Fruit fly (Drosophila melanogaster): ENCODE measurements around the gene Nprl2.

Gene Nprl2

DNA sequence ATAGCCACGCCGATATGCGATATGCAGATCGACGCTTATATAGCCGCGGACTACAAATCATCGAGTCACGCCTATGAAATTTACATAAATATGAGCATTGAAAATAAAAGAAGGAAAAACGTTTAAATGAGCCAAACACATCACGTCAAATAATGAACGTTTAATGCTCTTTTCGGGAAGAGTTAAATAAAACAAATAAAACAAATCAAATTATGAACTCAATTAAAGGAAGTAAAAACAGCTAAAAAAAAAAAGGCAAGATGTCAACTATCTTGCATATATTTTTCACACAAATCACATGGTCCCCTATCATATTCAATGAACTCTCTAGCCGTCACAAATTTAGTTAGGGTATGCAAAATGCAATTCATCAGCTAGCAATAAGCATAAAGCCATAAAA lies 16.5 kb downstream of the Nprl2 start (continued):
- TF ChIP-seq CG13424 (tag; optimal IDR thresholded peaks at IDR 0.05): peak; percentile 40
- no peak for TF ChIP-seq CG9609 (GFP tag; optimal IDR thresholded peaks at IDR 0.05)
- TF ChIP-seq ATbp (GFP tag; optimal IDR thresholded peaks at IDR 0.05): no peak
- TF ChIP-seq cg (GFP tag; optimal IDR thresholded peaks at IDR 0.05): no peak
- TF ChIP-seq yki (optimal IDR thresholded peaks at IDR 0.05): no peak
- no peak for TF ChIP-seq exex (tag; optimal IDR thresholded peaks at IDR 0.05)
- TF ChIP-seq ap (GFP tag; IDR thresholded peaks at IDR 0.05): 0 out of 2 replicates have a peak, but pooled peaks have one; percentile 27
- TF ChIP-seq cad (GFP tag; optimal IDR thresholded peaks at IDR 0.05): no peak
- peak; percentile 17 for TF ChIP-seq Sox100B (GFP tag; optimal IDR thresholded peaks at IDR 0.05)
- TF ChIP-seq seq (GFP tag; IDR thresholded peaks at IDR 0.05): no peak
- 0 out of 2 replicates have a peak, but pooled peaks have one; percentile 28 for TF ChIP-seq Xrp1 (GFP tag; IDR thresholded peaks at IDR 0.05)
- no peak for TF ChIP-seq pan (optimal IDR thresholded peaks at IDR 0.05)
- TF ChIP-seq pan (GFP tag; optimal IDR thresholded peaks at IDR 0.05 in 1 of 2, IDR thresholded peaks at IDR 0.05 in 1 of 2): peak in 1 of 2 experiments; percentile 26
- peak; percentile 21 for TF ChIP-seq grau (tag; optimal IDR thresholded peaks at IDR 0.05)
- TF ChIP-seq pb (GFP tag; optimal IDR thresholded peaks at IDR 0.05): no peak
- TF ChIP-seq Ada2b (GFP tag; IDR thresholded peaks at IDR 0.05): peak; percentile 20; the same call in 1 of the 2 replicates
- no peak for TF ChIP-seq ems (GFP tag; optimal IDR thresholded peaks at IDR 0.05)
- no peak for TF ChIP-seq sisA (GFP tag; IDR thresholded peaks at IDR 0.05)
- peak; percentile 29 for TF ChIP-seq nmo (GFP tag; optimal IDR thresholded peaks at IDR 0.05)
- TF ChIP-seq Sox102F (GFP tag; optimal IDR thresholded peaks at IDR 0.05): peak; percentile 66
- TF ChIP-seq Dp (GFP tag; optimal IDR thresholded peaks at IDR 0.05): no peak
- peak; percentile 51; the same call in 1 of the 3 replicates for TF ChIP-seq tgo (GFP tag; IDR thresholded peaks at IDR 0.05)
- no peak for TF ChIP-seq wor (GFP tag; IDR thresholded peaks at IDR 0.05)
- TF ChIP-seq esg (GFP tag; conservative IDR thresholded peaks at IDR 0.05): 0 out of 2 replicates have a peak, but pooled peaks have one; percentile 6
- no peak for TF ChIP-seq chn (GFP tag; optimal IDR thresholded peaks at IDR 0.05)
- no peak for TF ChIP-seq CG3995 (GFP tag; optimal IDR thresholded peaks at IDR 0.05)
- TF ChIP-seq eyg (GFP tag; optimal IDR thresholded peaks at IDR 0.05): no peak
- no peak for TF ChIP-seq CG14860 (GFP tag; IDR thresholded peaks at IDR 0.05; ENCODE audit: partially characterized antibody)
- TF ChIP-seq psq (GFP tag; optimal IDR thresholded peaks at IDR 0.05): no peak
- no peak for TF ChIP-seq CG31224 (GFP tag; IDR thresholded peaks at IDR 0.05)
- no peak for TF ChIP-seq CG15696 (tag; optimal IDR thresholded peaks at IDR 0.05)
- peak; percentile 45; the same call in 1 of the 3 replicates for TF ChIP-seq ci (GFP tag; IDR thresholded peaks at IDR 0.05)
- TF ChIP-seq CG15269 (tag; optimal IDR thresholded peaks at IDR 0.05): peak; percentile 51
- TF ChIP-seq CG10366 (GFP tag; IDR thresholded peaks at IDR 0.05): peak; percentile 62
- TF ChIP-seq CG14050 (GFP tag; IDR thresholded peaks at IDR 0.05): no peak
- no peak for TF ChIP-seq ftz-f1 (GFP tag; optimal IDR thresholded peaks at IDR 0.05)
- peak; percentile 23 for TF ChIP-seq Oli (tag; optimal IDR thresholded peaks at IDR 0.05)
- TF ChIP-seq vvl (GFP tag; IDR thresholded peaks at IDR 0.05): peak; percentile 68
- TF ChIP-seq bsh (GFP tag; optimal IDR thresholded peaks at IDR 0.05): peak in 1 of 2 experiments; percentile 1
- no peak for TF ChIP-seq p53 (GFP tag; optimal IDR thresholded peaks at IDR 0.05)
- TF ChIP-seq E2f1 (GFP tag; IDR thresholded peaks at IDR 0.05): no peak
- TF ChIP-seq Abd-B (GFP tag; optimal IDR thresholded peaks at IDR 0.05): peak; percentile 5
- TF ChIP-seq CG18764 (GFP tag; optimal IDR thresholded peaks at IDR 0.05): no peak
- TF ChIP-seq CG5245 (GFP tag; optimal IDR thresholded peaks at IDR 0.05): no peak
- TF ChIP-seq CG17912 (GFP tag; optimal IDR thresholded peaks at IDR 0.05): no peak
- no peak for TF ChIP-seq CG14710 (tag; optimal IDR thresholded peaks at IDR 0.05)
- TF ChIP-seq Doc2 (GFP tag; IDR thresholded peaks at IDR 0.05): no peak
- TF ChIP-seq CG1792 (GFP tag; optimal IDR thresholded peaks at IDR 0.05): no peak
- TF ChIP-seq gcm2 (GFP tag; optimal IDR thresholded peaks at IDR 0.05): no peak
- TF ChIP-seq zen2 (GFP tag; IDR thresholded peaks at IDR 0.05; ENCODE audit: partially characterized antibody): no peak
- no peak for TF ChIP-seq CG12104 (GFP tag; optimal IDR thresholded peaks at IDR 0.05)
- no peak for TF ChIP-seq jing (GFP tag; optimal IDR thresholded peaks at IDR 0.05)
